Worm (Caenorhabditis elegans) whole organism, young adult: ENCODE data around the gene cul-5.

Experiments used
- B0261.1 ChIP-seq: sonication (generic microtip); optimal IDR thresholded peaks from 2 replicates; lab custom pipeline; 2016; ENCODE audit warnings: mild to moderate bottlenecking, missing genetic modification characterization, moderate library complexity, missing compliant biosample characterization
- Y53G8AR.9 ChIP-seq: fragments of 200-800 bp; sonication (Bioruptor generic); conservative IDR thresholded peaks from 2 replicates; pipeline ENCODE4 v1.3.6; 2022; ENCODE audit warnings: missing genetic modification reagents, missing genetic modification characterization, missing compliant biosample characterization
- ama-1 ChIP-seq, 3 experiments: fragments of 150-350 bp in 1 of 3; sonication (generic microtip) in 2 of 3; optimal IDR thresholded peaks; 2 replicates each; lab custom pipeline; 2014 to 2018; ENCODE audit warnings: missing biosample characterization in 2 of 3, missing genetic modification characterization in 2 of 3, missing genetic modification reagents in 2 of 3
- bed-2 ChIP-seq: fragments of 200-800 bp; sonication (Bioruptor generic); IDR thresholded peaks from 2 replicates; pipeline ENCODE4 v1.3.6; 2022; ENCODE audit warnings: missing genetic modification reagents, missing genetic modification characterization, missing compliant biosample characterization
- efl-1 ChIP-seq: fragments of 150-350 bp; optimal IDR thresholded peaks from 2 replicates; lab custom pipeline; 2014; ENCODE audit warnings: missing biosample characterization, missing genetic modification reagents, missing genetic modification characterization
- madf-3 ChIP-seq: fragments of 200-800 bp; sonication (Bioruptor generic); IDR thresholded peaks from 2 replicates; pipeline ENCODE4 v1.3.6; 2022; ENCODE audit warnings: missing genetic modification reagents, missing genetic modification characterization, missing compliant biosample characterization
- pha-4 ChIP-seq: fragments of 150-350 bp; sonication (generic microtip); optimal IDR thresholded peaks from 2 replicates; lab custom pipeline; 2014; ENCODE audit warnings: missing biosample characterization, missing genetic modification reagents, missing genetic modification characterization
- rec-8 ChIP-seq, 2 experiments: sonication (generic microtip); optimal IDR thresholded peaks; 2 replicates each; lab custom pipeline; 2016; ENCODE audit warnings: mild to moderate bottlenecking in 2 of 2, missing genetic modification characterization in 2 of 2, missing genetic modification reagents in 2 of 2, missing genotype in 2 of 2, missing biosample characterization in 1 of 2, missing compliant biosample characterization in 1 of 2, moderate library complexity in 1 of 2
- snpc-4 ChIP-seq, 5 experiments: fragments of 150-350 bp in 1 of 5; sonication (generic microtip) in 4 of 5; optimal IDR thresholded peaks; 2 replicates each; lab custom pipeline; 2014 to 2018; ENCODE audit warnings: missing genetic modification characterization in 5 of 5, missing biosample characterization in 3 of 5, antibody characterized with exemption in 2 of 5, mild to moderate bottlenecking in 2 of 5, missing compliant biosample characterization in 2 of 5, missing genotype in 2 of 5, moderate library complexity in 2 of 5, missing genetic modification reagents in 1 of 5

DNA sequence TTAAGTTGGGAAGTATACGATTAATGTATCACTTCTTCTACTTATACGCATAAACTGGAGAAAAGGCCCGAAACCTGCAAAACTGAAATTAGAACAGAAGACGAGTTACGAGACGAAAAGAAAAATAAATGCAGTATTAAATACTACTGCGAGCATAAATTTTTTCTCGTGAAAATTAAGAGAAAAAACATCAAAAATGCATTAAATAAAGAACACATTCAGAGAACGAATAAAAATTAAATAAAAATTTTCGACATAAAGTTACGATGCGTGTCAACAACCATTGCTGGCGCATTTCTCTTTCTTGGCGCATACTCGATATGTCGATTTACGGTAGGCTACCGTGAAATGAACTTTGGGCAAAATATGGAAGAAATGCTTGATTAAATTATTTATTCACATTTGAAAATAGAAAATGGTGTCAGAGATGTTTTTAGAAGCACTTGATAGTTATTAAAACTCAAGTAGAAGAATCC, 25.6 kb downstream of the cul-5 start, which contains the start of the genes ZK856.19 and ZK856.11:
- TF ChIP-seq rec-8 (tag; optimal IDR thresholded peaks at IDR 0.05; lab: Kevin White, UChicago) (no peak), B0261.1 (tag; lab: Kevin White, UChicago) (no peak), madf-3 (no peak), ama-1 (optimal IDR thresholded peaks at IDR 0.05; lab: Kevin White, UChicago) (no peak), ama-1 (GFP tag; optimal IDR thresholded peaks at IDR 0.05; lab: Kevin White, UChicago) (no peak), snpc-4 (GFP tag; optimal IDR thresholded peaks at IDR 0.05; lab: Kevin White, UChicago) (no peak), snpc-4 (tag; optimal IDR thresholded peaks at IDR 0.05; lab: Kevin White, UChicago) (peak in 2 of 4 experiments; percentile 35 to 49), efl-1 (no peak), bed-2 (GFP tag; lab: Robert Waterston, UW) (no peak), pha-4 (tag; lab: Kevin White, UChicago) (no peak), Y53G8AR.9 (0 out of 2 replicates have a peak, but pooled peaks have one; percentile 65)
